Fruit fly (Drosophila melanogaster) whole organism, embryonic: Measurements from ENCODE around the gene CG42269.
A peak's percentile ranks its signal among the peaks of the same experiment; 100 is the strongest.

ENCODE experiments used
- Bdp1 ChIP-seq: fragments of 200-800 bp; sonication (Bioruptor generic); optimal IDR thresholded peaks from 3 replicates; lab custom pipeline; 2016; ENCODE audit warnings: missing biosample characterization, missing genetic modification characterization
- CG10431 ChIP-seq: fragments of 200-800 bp; sonication (Bioruptor generic); optimal IDR thresholded peaks from 3 replicates; lab custom pipeline; 2018; ENCODE audit warnings: missing biosample characterization, mild to moderate bottlenecking, missing genetic modification characterization
- CG10979 ChIP-seq: fragments of 200-800 bp; sonication (Bioruptor generic); optimal IDR thresholded peaks from 2 replicates; lab custom pipeline; 2018; ENCODE audit warnings: missing biosample characterization, mild to moderate bottlenecking, missing genetic modification characterization, moderate library complexity
- CG11504 ChIP-seq: fragments of 200-800 bp; sonication (Bioruptor generic); optimal IDR thresholded peaks from 3 replicates; lab custom pipeline; 2019; ENCODE audit warnings: missing biosample characterization, mild to moderate bottlenecking, missing genetic modification characterization, moderate library complexity
- CG14860 ChIP-seq: fragments of 200-800 bp; sonication (Bioruptor generic); IDR thresholded peaks from 3 replicates; pipeline ENCODE4 v1.3.6; 2022; ENCODE audit warnings: missing biosample characterization, missing genetic modification characterization; ENCODE audit not compliant: partially characterized antibody
- CG15514 ChIP-seq: fragments of 200-800 bp; sonication (Bioruptor generic); optimal IDR thresholded peaks from 3 replicates; lab custom pipeline; 2017; ENCODE audit warnings: missing biosample characterization, missing genetic modification characterization, mild to moderate bottlenecking, moderate library complexity, missing genetic modification reagents
- CG16813 ChIP-seq: fragments of 200-800 bp; sonication (Bioruptor generic); IDR thresholded peaks from 3 replicates; pipeline ENCODE4 v1.3.6; 2022; ENCODE audit warnings: missing biosample characterization, missing genetic modification characterization; ENCODE audit not compliant: partially characterized antibody
- CG18262 ChIP-seq: fragments of 200-800 bp; optimal IDR thresholded peaks from 3 replicates; lab custom pipeline; 2019; ENCODE audit warnings: missing biosample characterization, mild to moderate bottlenecking, missing genetic modification characterization, moderate library complexity
- CG18599 ChIP-seq: fragments of 200-800 bp; sonication (Bioruptor generic); optimal IDR thresholded peaks from 3 replicates; lab custom pipeline; 2017; ENCODE audit warnings: missing biosample characterization, missing genetic modification characterization, mild to moderate bottlenecking, moderate library complexity, missing genetic modification reagents
- CG2129 ChIP-seq: fragments of 200-800 bp; sonication (Bioruptor generic); IDR thresholded peaks from 2 replicates; pipeline ENCODE4 v1.3.6; 2022; ENCODE audit warnings: missing biosample characterization, missing genetic modification characterization; ENCODE audit not compliant: partially characterized antibody
- CG6813 ChIP-seq: fragments of 200-800 bp; sonication (Bioruptor generic); optimal IDR thresholded peaks from 2 replicates; lab custom pipeline; 2017; ENCODE audit warnings: missing biosample characterization, missing genetic modification characterization, mild to moderate bottlenecking, moderate library complexity, missing genetic modification reagents
- CG7963 ChIP-seq: fragments of 200-800 bp; sonication (Bioruptor generic); IDR thresholded peaks from 3 replicates; pipeline ENCODE4 v1.3.6; 2022; ENCODE audit warnings: missing biosample characterization, missing genetic modification characterization; ENCODE audit not compliant: partially characterized antibody
- CG7987 ChIP-seq: fragments of 200-800 bp; sonication (Bioruptor generic); optimal IDR thresholded peaks from 2 replicates; lab custom pipeline; 2018; ENCODE audit warnings: missing biosample characterization, mild to moderate bottlenecking, missing genetic modification characterization, moderate library complexity
- CG9609 ChIP-seq: fragments of 200-800 bp; sonication (Bioruptor generic); optimal IDR thresholded peaks from 3 replicates; lab custom pipeline; 2016; ENCODE audit warnings: missing biosample characterization, missing genetic modification characterization
- CHES-1-like ChIP-seq: fragments of 200-800 bp; sonication (Bioruptor generic); optimal IDR thresholded peaks from 2 replicates; lab custom pipeline; 2016; ENCODE audit warnings: missing biosample characterization, missing genetic modification characterization
- Deaf1 ChIP-seq: fragments of 200-800 bp; optimal IDR thresholded peaks from 3 replicates; lab custom pipeline; 2019; ENCODE audit warnings: missing biosample characterization, mild to moderate bottlenecking, missing genetic modification characterization, moderate library complexity
- Dp ChIP-seq: fragments of 200-800 bp; sonication (Bioruptor generic); optimal IDR thresholded peaks from 2 replicates; lab custom pipeline; 2018; ENCODE audit warnings: missing biosample characterization, mild to moderate bottlenecking, missing genetic modification characterization, moderate library complexity
- Ets97D ChIP-seq: fragments of 200-800 bp; sonication (Bioruptor generic); optimal IDR thresholded peaks from 3 replicates; lab custom pipeline; 2016; ENCODE audit warnings: missing biosample characterization, missing genetic modification characterization
- HLH4C ChIP-seq: fragments of 200-800 bp; sonication (Bioruptor generic); IDR thresholded peaks from 3 replicates; pipeline ENCODE4 v1.3.6; 2022; ENCODE audit warnings: missing biosample characterization, missing genetic modification characterization; ENCODE audit not compliant: partially characterized antibody
- Hey ChIP-seq: fragments of 200-800 bp; sonication (Bioruptor generic); optimal IDR thresholded peaks from 3 replicates; lab custom pipeline; 2018; ENCODE audit warnings: missing biosample characterization, mild to moderate bottlenecking, missing genetic modification characterization
- HmgZ ChIP-seq: fragments of 200-800 bp; sonication (Bioruptor generic); optimal IDR thresholded peaks from 2 replicates; lab custom pipeline; 2018; ENCODE audit warnings: missing biosample characterization, mild to moderate bottlenecking, missing genetic modification characterization
- Hr3 ChIP-seq: fragments of 200-800 bp; sonication (Bioruptor generic); optimal IDR thresholded peaks from 3 replicates; lab custom pipeline; 2016; ENCODE audit warnings: missing biosample characterization, missing genetic modification characterization
- Kr ChIP-seq: fragments of 200-800 bp; sonication (Bioruptor generic); optimal IDR thresholded peaks from 2 replicates; lab custom pipeline; 2017; ENCODE audit warnings: missing biosample characterization, mild to moderate bottlenecking, missing genetic modification characterization
- Lhr ChIP-seq: fragments of 200-800 bp; sonication (Bioruptor generic); optimal IDR thresholded peaks from 3 replicates; lab custom pipeline; 2017; ENCODE audit warnings: mild to moderate bottlenecking, missing biosample characterization, missing genetic modification reagents, missing genetic modification characterization
- Max ChIP-seq: fragments of 200-800 bp; sonication (Bioruptor generic); optimal IDR thresholded peaks from 2 replicates; lab custom pipeline; 2016; ENCODE audit warnings: missing biosample characterization, mild to moderate bottlenecking, missing genetic modification characterization
- Med ChIP-seq: fragments of 200-800 bp; sonication (Bioruptor generic); peaks from one replicate; lab custom pipeline; 2016; ENCODE audit warnings: missing biosample characterization, missing genetic modification characterization, mild to moderate bottlenecking, inconsistent platforms, moderate library complexity
- Nf-YC ChIP-seq: fragments of 200-800 bp; optimal IDR thresholded peaks from 3 replicates; lab custom pipeline; 2019; ENCODE audit warnings: missing biosample characterization, mild to moderate bottlenecking, missing genetic modification characterization, moderate library complexity
- Pdp1 ChIP-seq, 2 experiments: fragments of 200-800 bp; sonication (Bioruptor generic); optimal IDR thresholded peaks; 3 replicates each; lab custom pipeline; 2016; ENCODE audit warnings: missing biosample characterization in 2 of 2, missing genetic modification characterization in 2 of 2, mild to moderate bottlenecking in 1 of 2, moderate library complexity in 1 of 2
- Rfx ChIP-seq: fragments of 200-800 bp; sonication (Bioruptor generic); IDR thresholded peaks from 2 replicates; pipeline ENCODE4 v1.3.6; 2022; ENCODE audit warnings: missing biosample characterization, missing genetic modification characterization
- Scr ChIP-seq: fragments of 200-800 bp; sonication (Bioruptor generic); IDR thresholded peaks from 2 replicates; pipeline ENCODE4 v1.3.6; 2022; ENCODE audit warnings: missing biosample characterization, missing genetic modification characterization; ENCODE audit not compliant: partially characterized antibody
- Side ChIP-seq: fragments of 200-800 bp; sonication (Bioruptor generic); optimal IDR thresholded peaks from 2 replicates; lab custom pipeline; 2016; ENCODE audit warnings: missing biosample characterization, missing genetic modification characterization
- Sin3A ChIP-seq: fragments of >200 bp; optimal IDR thresholded peaks from 2 replicates; lab custom pipeline; 2018
- ato ChIP-seq: fragments of 200-800 bp; sonication (Bioruptor generic); IDR thresholded peaks from 2 replicates; pipeline ENCODE4 v1.3.6; 2022; ENCODE audit warnings: missing biosample characterization, missing genetic modification characterization; ENCODE audit not compliant: partially characterized antibody
- bbx ChIP-seq: fragments of 200-800 bp; sonication (Bioruptor generic); IDR thresholded peaks from 2 replicates; pipeline ENCODE4 v1.3.6; 2022; ENCODE audit warnings: missing biosample characterization, missing genetic modification characterization; ENCODE audit not compliant: partially characterized antibody
- bcd ChIP-seq: fragments of 200-800 bp; sonication (Bioruptor generic); optimal IDR thresholded peaks from 2 replicates; lab custom pipeline; 2017; ENCODE audit warnings: missing biosample characterization, mild to moderate bottlenecking, missing genetic modification characterization
- ewg ChIP-seq: fragments of 200-800 bp; sonication (Bioruptor generic); optimal IDR thresholded peaks from 3 replicates; lab custom pipeline; 2017; ENCODE audit warnings: mild to moderate bottlenecking, missing biosample characterization, missing genetic modification reagents, missing genetic modification characterization
- gem ChIP-seq: fragments of 200-800 bp; sonication (Bioruptor generic); optimal IDR thresholded peaks from 2 replicates; lab custom pipeline; 2019; ENCODE audit warnings: missing biosample characterization, mild to moderate bottlenecking, missing genetic modification characterization, moderate library complexity
- gfzf ChIP-seq: fragments of 200-800 bp; sonication (Bioruptor generic); optimal IDR thresholded peaks from 2 replicates; lab custom pipeline; 2016; ENCODE audit warnings: missing biosample characterization, mild to moderate bottlenecking, missing genetic modification characterization, moderate library complexity
- inv ChIP-seq: fragments of 200-800 bp; sonication (Bioruptor generic); IDR thresholded peaks from 2 replicates; pipeline ENCODE4 v1.3.6; 2022; ENCODE audit warnings: missing biosample characterization, missing genetic modification characterization; ENCODE audit not compliant: partially characterized antibody
- knrl ChIP-seq: fragments of 200-800 bp; sonication (Bioruptor generic); IDR thresholded peaks from 3 replicates; pipeline ENCODE4 v1.3.6; 2022; ENCODE audit warnings: missing biosample characterization, missing genetic modification characterization; ENCODE audit not compliant: partially characterized antibody
- mam ChIP-seq: fragments of 200-800 bp; sonication (Bioruptor generic); optimal IDR thresholded peaks from 3 replicates; lab custom pipeline; 2016; ENCODE audit warnings: missing biosample characterization, missing genetic modification characterization
- nmo ChIP-seq: fragments of 200-800 bp; sonication (Bioruptor generic); optimal IDR thresholded peaks from 2 replicates; lab custom pipeline; 2018; ENCODE audit warnings: missing biosample characterization, mild to moderate bottlenecking, missing genetic modification characterization, moderate library complexity
- oc ChIP-seq: fragments of 200-800 bp; sonication (Bioruptor generic); optimal IDR thresholded peaks from 2 replicates; lab custom pipeline; 2018; ENCODE audit warnings: missing biosample characterization, mild to moderate bottlenecking, missing genetic modification characterization, moderate library complexity
- p53 ChIP-seq: fragments of 200-800 bp; sonication (Bioruptor generic); optimal IDR thresholded peaks from 2 replicates; lab custom pipeline; 2016; ENCODE audit warnings: missing biosample characterization, missing genetic modification characterization
- pzg ChIP-seq: fragments of 200-800 bp; sonication (Bioruptor generic); optimal IDR thresholded peaks from 3 replicates; lab custom pipeline; 2018; ENCODE audit warnings: missing biosample characterization, mild to moderate bottlenecking, missing genetic modification characterization, moderate library complexity
- row ChIP-seq: fragments of 200-800 bp; sonication (Bioruptor generic); IDR thresholded peaks from 3 replicates; pipeline ENCODE4 v1.3.6; 2022; ENCODE audit warnings: missing biosample characterization, missing genetic modification characterization
- sna ChIP-seq: fragments of 200-800 bp; sonication (Bioruptor generic); IDR thresholded peaks from 2 replicates; pipeline ENCODE4 v1.3.6; 2022; ENCODE audit warnings: missing biosample characterization, missing genetic modification characterization; ENCODE audit not compliant: partially characterized antibody
- zen ChIP-seq: fragments of 200-800 bp; sonication (Bioruptor generic); optimal IDR thresholded peaks from 3 replicates; lab custom pipeline; 2018; ENCODE audit warnings: missing biosample characterization, mild to moderate bottlenecking, missing genetic modification characterization, moderate library complexity

The CG42269 gene

dm6 chr3L:6054803-6055202, 11.3 kb upstream of the CG42269 start, which contains the start of gene tant (continued):
- TF ChIP-seq Max (GFP tag; lab: Kevin White, UChicago) (peak; percentile 6), Scr (GFP tag; lab: Robert Waterston, UW) (peak; percentile 95), ato (GFP tag; lab: Robert Waterston, UW) (peak; percentile 86), inv (GFP tag; lab: Robert Waterston, UW) (peak; percentile 92), CG2129 (peak; percentile 84), HmgZ (peak; percentile 49), Bdp1 (peak; percentile 11), nmo (GFP tag; lab: Kevin White, UChicago) (peak; percentile 77), CG11504 (tag; lab: Kevin White, UChicago) (peak; percentile 43), bcd (GFP tag; lab: Kevin White, UChicago) (peak; percentile 8), Rfx (peak; percentile 40; the same call in 1 of the 2 replicates), zen (tag; lab: Kevin White, UChicago) (peak; percentile 37), CG6813 (GFP tag; lab: Kevin White, UChicago) (no peak), CHES-1-like (GFP tag; lab: Kevin White, UChicago) (peak; percentile 53), CG10431 (GFP tag; lab: Kevin White, UChicago) (no peak), Hr3 (GFP tag; lab: Kevin White, UChicago) (peak; percentile 7), Nf-YC (peak; percentile 95), CG9609 (peak; percentile 23), oc (tag; lab: Kevin White, UChicago) (no peak), Med (GFP tag; lab: Kevin White, UChicago) (peak; percentile 65), gfzf (GFP tag; lab: Kevin White, UChicago) (peak; percentile 57), Ets97D (GFP tag; lab: Kevin White, UChicago) (peak; percentile 88), Deaf1 (tag; lab: Kevin White, UChicago) (no peak), CG16813 (GFP tag; lab: Robert Waterston, UW) (peak; percentile 95), bbx (peak; percentile 85), CG18262 (tag; lab: Kevin White, UChicago) (peak; percentile 4), CG14860 (peak; percentile 86), sna (GFP tag; lab: Robert Waterston, UW) (peak; percentile 92), CG18599 (no peak), ewg (GFP tag; lab: Kevin White, UChicago) (peak; percentile 7), CG10979 (peak; percentile 12), Kr (no peak), row (GFP tag; lab: Robert Waterston, UW) (peak; percentile 26; the same call in 1 of the 3 replicates), Pdp1 (GFP tag; optimal IDR thresholded peaks at IDR 0.05; lab: Kevin White, UChicago) (peak in 1 of 2 experiments; percentile 8), CG7963 (GFP tag; lab: Robert Waterston, UW) (peak; percentile 72), HLH4C (GFP tag; lab: Robert Waterston, UW) (peak; percentile 89), CG15514 (GFP tag; lab: Kevin White, UChicago) (peak; percentile 91), Side (GFP tag; lab: Kevin White, UChicago) (peak; percentile 8), CG7987 (GFP tag; lab: Kevin White, UChicago) (no peak), Dp (GFP tag; lab: Kevin White, UChicago) (peak; percentile 73), p53 (peak; percentile 19), Lhr (GFP tag; lab: Kevin White, UChicago) (peak; percentile 74), mam (GFP tag; lab: Kevin White, UChicago) (peak; percentile 13), Sin3A (peak; percentile 88), knrl (peak; percentile 97), Hey (tag; lab: Kevin White, UChicago) (no peak), gem (tag; lab: Kevin White, UChicago) (peak; percentile 13), pzg (peak; percentile 76)
